Worm (Caenorhabditis elegans) whole organism, L3 larva: Measurements from ENCODE around the gene tsp-8.

ENCODE experiments used
- ama-1 ChIP-seq: fragments of 150-350 bp; optimal IDR thresholded peaks from 2 replicates; lab custom pipeline; 2018
- ceh-16 ChIP-seq: sonication (generic microtip); optimal IDR thresholded peaks from 2 replicates; lab custom pipeline; 2017; ENCODE audit warnings: missing biosample characterization, missing genetic modification characterization
- ceh-28 ChIP-seq: fragments of 150-350 bp; optimal IDR thresholded peaks from 2 replicates; lab custom pipeline; 2014; ENCODE audit warnings: missing biosample characterization, missing genetic modification reagents, missing genetic modification characterization
- ceh-82 ChIP-seq: fragments of 150-350 bp; optimal IDR thresholded peaks from 2 replicates; lab custom pipeline; 2014; ENCODE audit warnings: missing biosample characterization, missing genetic modification characterization
- ceh-9 ChIP-seq: sonication (generic microtip); optimal IDR thresholded peaks from 2 replicates; lab custom pipeline; 2018; ENCODE audit warnings: missing biosample characterization, missing genetic modification characterization
- daf-12 ChIP-seq: fragments of 150-350 bp; optimal IDR thresholded peaks from 2 replicates; lab custom pipeline; 2014; ENCODE audit warnings: missing biosample characterization, missing genetic modification reagents, missing genetic modification characterization
- egl-27 ChIP-seq: sonication (generic microtip); optimal IDR thresholded peaks from 4 replicates; lab custom pipeline; 2017; ENCODE audit warnings: missing biosample characterization, missing genetic modification reagents, missing genetic modification characterization
- egl-5 ChIP-seq: fragments of 150-350 bp; optimal IDR thresholded peaks from 2 replicates; lab custom pipeline; 2017; ENCODE audit warnings: missing biosample characterization, missing genetic modification reagents, missing genetic modification characterization, inconsistent platforms
- elt-2 ChIP-seq: sonication (generic microtip); optimal IDR thresholded peaks from 2 replicates; lab custom pipeline; 2016; ENCODE audit warnings: missing genetic modification reagents, mild to moderate bottlenecking, missing genetic modification characterization, missing compliant biosample characterization
- eor-1 ChIP-seq, 2 experiments: fragments of 150-350 bp; optimal IDR thresholded peaks; 2 replicates each; lab custom pipeline; 2014 to 2018; ENCODE audit warnings: missing biosample characterization in 2 of 2, missing genetic modification characterization in 2 of 2
- fkh-10 ChIP-seq: sonication (generic microtip); optimal IDR thresholded peaks from 2 replicates; lab custom pipeline; 2017; ENCODE audit warnings: missing biosample characterization, missing genetic modification reagents, missing genetic modification characterization
- fos-1 ChIP-seq: fragments of 150-350 bp; optimal IDR thresholded peaks from 2 replicates; lab custom pipeline; 2014; ENCODE audit warnings: missing biosample characterization, missing genetic modification characterization
- hmg-11 ChIP-seq: sonication (generic microtip); optimal IDR thresholded peaks from 2 replicates; lab custom pipeline; 2016; ENCODE audit warnings: missing genetic modification characterization, missing compliant biosample characterization
- jun-1 ChIP-seq: fragments of 150-350 bp; optimal IDR thresholded peaks from 2 replicates; lab custom pipeline; 2014; ENCODE audit warnings: missing biosample characterization, missing genetic modification reagents, missing genetic modification characterization
- lin-15B ChIP-seq: fragments of 150-350 bp; optimal IDR thresholded peaks from 2 replicates; lab custom pipeline; 2014; ENCODE audit warnings: missing biosample characterization, missing genetic modification characterization
- lin-39 ChIP-seq: fragments of 150-350 bp; optimal IDR thresholded peaks from 2 replicates; lab custom pipeline; 2018; ENCODE audit warnings: missing biosample characterization, missing genetic modification reagents, missing genetic modification characterization
- lsy-12 ChIP-seq: sonication (generic microtip); optimal IDR thresholded peaks from 2 replicates; lab custom pipeline; 2016; ENCODE audit warnings: mild to moderate bottlenecking, missing genetic modification characterization, missing compliant biosample characterization
- nfya-1 ChIP-seq: sonication (generic microtip); optimal IDR thresholded peaks from 2 replicates; lab custom pipeline; 2017; ENCODE audit warnings: missing genetic modification characterization, mild to moderate bottlenecking, missing compliant biosample characterization, antibody characterized with exemption, moderate library complexity; ENCODE audit not compliant: insufficient read depth
- nhr-11 ChIP-seq: fragments of 150-350 bp; optimal IDR thresholded peaks from 2 replicates; lab custom pipeline; 2014; ENCODE audit warnings: missing biosample characterization, missing genetic modification characterization
- nhr-12 ChIP-seq: fragments of 150-350 bp; optimal IDR thresholded peaks from 2 replicates; lab custom pipeline; 2014; ENCODE audit warnings: missing biosample characterization, missing genetic modification characterization
- nhr-23 ChIP-seq: fragments of 150-350 bp; optimal IDR thresholded peaks from 2 replicates; lab custom pipeline; 2014; ENCODE audit warnings: missing biosample characterization, missing genetic modification reagents, missing genetic modification characterization
- nhr-28 ChIP-seq: fragments of 150-350 bp; optimal IDR thresholded peaks from 2 replicates; lab custom pipeline; 2014; ENCODE audit warnings: missing biosample characterization, missing genetic modification characterization
- nhr-43 ChIP-seq: sonication (generic microtip); optimal IDR thresholded peaks from 2 replicates; lab custom pipeline; 2016; ENCODE audit warnings: mild to moderate bottlenecking, missing genetic modification characterization, missing compliant biosample characterization; ENCODE audit not compliant: poor library complexity, severe bottlenecking
- nhr-67 ChIP-seq: fragments of 150-350 bp; optimal IDR thresholded peaks from 2 replicates; lab custom pipeline; 2014; ENCODE audit warnings: missing biosample characterization, missing genetic modification characterization
- pha-4 ChIP-seq: fragments of 150-350 bp; optimal IDR thresholded peaks from 2 replicates; lab custom pipeline; 2014; ENCODE audit warnings: missing biosample characterization, missing genetic modification reagents, missing genetic modification characterization
- pqm-1 ChIP-seq: fragments of 150-350 bp; optimal IDR thresholded peaks from 2 replicates; lab custom pipeline; 2017; ENCODE audit warnings: missing biosample characterization, missing genetic modification characterization, inconsistent platforms
- sea-2 ChIP-seq: fragments of 150-350 bp; sonication (generic microtip); optimal IDR thresholded peaks from 4 replicates; lab custom pipeline; 2014; ENCODE audit warnings: missing biosample characterization, missing genetic modification reagents, missing genetic modification characterization
- skn-1 ChIP-seq: fragments of 150-350 bp; optimal IDR thresholded peaks from 2 replicates; lab custom pipeline; 2014; ENCODE audit warnings: missing biosample characterization, missing genetic modification characterization
- snpc-4 ChIP-seq: fragments of 150-350 bp; optimal IDR thresholded peaks from 2 replicates; lab custom pipeline; 2014; ENCODE audit warnings: missing biosample characterization, missing genetic modification characterization
- tbx-2 ChIP-seq: sonication (generic microtip); optimal IDR thresholded peaks from 2 replicates; lab custom pipeline; 2016; ENCODE audit warnings: mild to moderate bottlenecking, missing genetic modification characterization, missing compliant biosample characterization
- unc-39 ChIP-seq: sonication (generic microtip); optimal IDR thresholded peaks from 4 replicates; lab custom pipeline; 2017; ENCODE audit warnings: missing biosample characterization, missing genetic modification characterization

tsp-8 gene

ce11 chrX:14746948-14747347 is 17.6 kb upstream of the tsp-8 start, which contains the start of gene C05G5.2 (continued):
- TF ChIP-seq eor-1 (tag; optimal IDR thresholded peaks at IDR 0.05; lab: Kevin White, UChicago) = no peak

ce11 chrX:14745218-14745617 is 15.9 kb upstream of the tsp-8 start:
- TF ChIP-seq ceh-16 (tag; lab: Kevin White, UChicago) (no peak), nhr-23 (tag; lab: Kevin White, UChicago) (peak; percentile 89), nfya-1 (tag; lab: Kevin White, UChicago) (no peak), egl-5 (tag; lab: Kevin White, UChicago) (no peak), tbx-2 (tag; lab: Kevin White, UChicago) (no peak), jun-1 (no peak), fkh-10 (no peak), sea-2 (no peak), snpc-4 (no peak), ama-1 (lab: Kevin White, UChicago) (no peak), nhr-12 (tag; lab: Kevin White, UChicago) (no peak), pha-4 (tag; lab: Kevin White, UChicago) (peak; percentile 47)

- TF ChIP-seq elt-2 (tag; lab: Kevin White, UChicago) = peak; percentile 15
- no peak for TF ChIP-seq skn-1 (tag; lab: Kevin White, UChicago)
- TF ChIP-seq tbx-2 (tag; lab: Kevin White, UChicago) = peak; percentile 21
- TF ChIP-seq lin-15B (tag; lab: Kevin White, UChicago) = peak; percentile 42
- peak; percentile 85 for TF ChIP-seq hmg-11
- no peak for TF ChIP-seq nhr-28 (tag; lab: Kevin White, UChicago)
- TF ChIP-seq lin-39 (tag; lab: Kevin White, UChicago) = peak; percentile 89
- peak; percentile 39 for TF ChIP-seq pqm-1 (tag; lab: Kevin White, UChicago)
- no peak for TF ChIP-seq fos-1
- TF ChIP-seq pha-4 (tag; lab: Kevin White, UChicago) = peak; percentile 5
- TF ChIP-seq unc-39 = no peak
- no peak for TF ChIP-seq daf-12 (tag; lab: Kevin White, UChicago)
- no peak for TF ChIP-seq ceh-16 (tag; lab: Kevin White, UChicago)
- TF ChIP-seq ceh-9 (tag; lab: Kevin White, UChicago) = no peak
- TF ChIP-seq nfya-1 (tag; lab: Kevin White, UChicago) = peak; percentile 62
- TF ChIP-seq egl-27 (tag; lab: Kevin White, UChicago) = no peak
- peak; percentile 82 for TF ChIP-seq snpc-4
- no peak for TF ChIP-seq ceh-28
- no peak for TF ChIP-seq nhr-12 (tag; lab: Kevin White, UChicago)
- TF ChIP-seq ama-1 (lab: Kevin White, UChicago) = no peak
- TF ChIP-seq nhr-67 (tag; lab: Kevin White, UChicago) = no peak
Observed at ce11 chrX:14744496-14744895, 15.2 kb upstream of the tsp-8 start.

ce11 chrX:14743780-14744179 is 14.5 kb upstream of the tsp-8 start, which contains the start of gene C05G5.7:
TSS of gene C05G5.7 (minus strand) at chrX:14743780.
- no peak for TF ChIP-seq lin-15B (tag; lab: Kevin White, UChicago)
- TF ChIP-seq ama-1 (lab: Kevin White, UChicago) = peak; percentile 7

ce11 chrX:14743210-14743609 is 13.9 kb upstream of the tsp-8 start:
- TF ChIP-seq pha-4 (tag; lab: Kevin White, UChicago) (peak; percentile 20), nhr-43 (tag; lab: Kevin White, UChicago) (no peak), jun-1 (no peak), lin-15B (tag; lab: Kevin White, UChicago) (no peak), nhr-11 (no peak), hmg-11 (no peak), ceh-82 (tag; lab: Kevin White, UChicago) (peak; percentile 45), ceh-16 (tag; lab: Kevin White, UChicago) (no peak), lsy-12 (no peak), tbx-2 (tag; lab: Kevin White, UChicago) (peak; percentile 55), elt-2 (tag; lab: Kevin White, UChicago) (no peak), ceh-28 (no peak), lin-39 (tag; lab: Kevin White, UChicago) (no peak), daf-12 (tag; lab: Kevin White, UChicago) (no peak), ceh-9 (tag; lab: Kevin White, UChicago) (no peak), nhr-23 (tag; lab: Kevin White, UChicago) (peak; percentile 27), fkh-10 (no peak), eor-1 (tag; optimal IDR thresholded peaks at IDR 0.05; lab: Kevin White, UChicago) (no peak), ama-1 (lab: Kevin White, UChicago) (peak; percentile 13)
